Fruit fly (Drosophila melanogaster) whole organism, prepupa: ENCODE measurements around the gene Notum.

Source experiments
- Blimp-1 ChIP-seq: fragments of 200-800 bp; sonication (Bioruptor generic); optimal IDR thresholded peaks from 3 replicates; lab custom pipeline; 2017; ENCODE audit warnings: missing biosample characterization, missing genetic modification characterization, mild to moderate bottlenecking, moderate library complexity, missing genetic modification reagents
- CG10631 ChIP-seq: fragments of 200-800 bp; sonication (Bioruptor generic); optimal IDR thresholded peaks from 2 replicates; lab custom pipeline; 2016; ENCODE audit warnings: missing biosample characterization, missing genetic modification characterization
- CG11294 ChIP-seq: fragments of 200-800 bp; sonication (Bioruptor generic); IDR thresholded peaks from 2 replicates; pipeline ENCODE4 v1.3.6; 2022; ENCODE audit warnings: missing biosample characterization, missing genetic modification characterization
- CG11762 ChIP-seq: fragments of 200-800 bp; sonication (Bioruptor generic); optimal IDR thresholded peaks from 3 replicates; lab custom pipeline; 2016; ENCODE audit warnings: missing biosample characterization, missing genetic modification characterization; ENCODE audit not compliant: insufficient read depth
- CG11902 ChIP-seq: fragments of 200-800 bp; sonication (Bioruptor generic); optimal IDR thresholded peaks from 3 replicates; lab custom pipeline; 2016; ENCODE audit warnings: missing biosample characterization, missing genetic modification characterization
- CG15336 ChIP-seq: fragments of 200-800 bp; sonication (Bioruptor generic); IDR thresholded peaks from 2 replicates; pipeline ENCODE4 v1.3.6; 2022; ENCODE audit warnings: missing biosample characterization, missing genetic modification characterization
- CG1621 ChIP-seq: fragments of 200-800 bp; sonication (Bioruptor generic); optimal IDR thresholded peaks from 3 replicates; lab custom pipeline; 2018; ENCODE audit warnings: missing biosample characterization, mild to moderate bottlenecking, missing genetic modification characterization
- CG3032 ChIP-seq: fragments of 200-800 bp; optimal IDR thresholded peaks from 2 replicates; lab custom pipeline; 2019; ENCODE audit warnings: missing biosample characterization, mild to moderate bottlenecking, missing genetic modification characterization, moderate library complexity
- CG31627 ChIP-seq: fragments of 200-800 bp; sonication (Bioruptor generic); optimal IDR thresholded peaks from 3 replicates; lab custom pipeline; 2016; ENCODE audit warnings: missing biosample characterization, missing genetic modification characterization
- CG32006 ChIP-seq: fragments of 200-800 bp; sonication (Bioruptor generic); optimal IDR thresholded peaks from 3 replicates; lab custom pipeline; 2017; ENCODE audit warnings: missing biosample characterization, mild to moderate bottlenecking, missing genetic modification characterization
- CG34406 ChIP-seq: fragments of 200-800 bp; sonication (Bioruptor generic); optimal IDR thresholded peaks from 3 replicates; lab custom pipeline; 2016; ENCODE audit warnings: missing biosample characterization, missing genetic modification characterization
- CG3919 ChIP-seq: fragments of 200-800 bp; sonication (Bioruptor generic); optimal IDR thresholded peaks from 3 replicates; lab custom pipeline; 2016; ENCODE audit warnings: missing biosample characterization, missing genetic modification characterization
- CG4318 ChIP-seq: fragments of 200-800 bp; sonication (Bioruptor generic); optimal IDR thresholded peaks from 3 replicates; lab custom pipeline; 2017; ENCODE audit warnings: missing biosample characterization, mild to moderate bottlenecking, missing genetic modification characterization
- CG6163 ChIP-seq: fragments of 200-800 bp; sonication (Bioruptor generic); IDR thresholded peaks from 3 replicates; pipeline ENCODE4 v1.3.6; 2022; ENCODE audit warnings: missing biosample characterization, missing genetic modification characterization
- CG6276 ChIP-seq: fragments of 200-800 bp; sonication (Bioruptor generic); optimal IDR thresholded peaks from 2 replicates; lab custom pipeline; 2017; ENCODE audit warnings: missing biosample characterization, mild to moderate bottlenecking, missing genetic modification characterization
- CG6792 ChIP-seq: fragments of 200-800 bp; sonication (Bioruptor generic); optimal IDR thresholded peaks from 3 replicates; lab custom pipeline; 2016; ENCODE audit warnings: missing biosample characterization, missing genetic modification characterization
- CG6808 ChIP-seq: fragments of 200-800 bp; sonication (Bioruptor generic); optimal IDR thresholded peaks from 3 replicates; lab custom pipeline; 2017; ENCODE audit warnings: missing biosample characterization, missing genetic modification characterization, mild to moderate bottlenecking, moderate library complexity, missing genetic modification reagents
- CG6854 ChIP-seq: fragments of 200-800 bp; sonication (Bioruptor generic); optimal IDR thresholded peaks from 2 replicates; lab custom pipeline; 2017; ENCODE audit warnings: missing biosample characterization, mild to moderate bottlenecking, missing genetic modification characterization
- CG7368 ChIP-seq: fragments of 200-800 bp; sonication (Bioruptor generic); optimal IDR thresholded peaks from 3 replicates; lab custom pipeline; 2016; ENCODE audit warnings: missing biosample characterization, missing genetic modification characterization
- Eip75B ChIP-seq: fragments of 200-800 bp; sonication (Bioruptor generic); optimal IDR thresholded peaks from 3 replicates; lab custom pipeline; 2016; ENCODE audit warnings: missing biosample characterization, missing genetic modification characterization
- Eip78C ChIP-seq: fragments of 200-800 bp; sonication (Bioruptor generic); peaks from one replicate; lab custom pipeline; 2016; ENCODE audit warnings: missing biosample characterization, missing genetic modification characterization
- Eip93F ChIP-seq: fragments of 200-800 bp; sonication (Bioruptor generic); optimal IDR thresholded peaks from 2 replicates; lab custom pipeline; 2016; ENCODE audit warnings: missing biosample characterization, mild to moderate bottlenecking, missing genetic modification characterization
- Ets21C ChIP-seq: fragments of 200-800 bp; sonication (Bioruptor generic); optimal IDR thresholded peaks from 3 replicates; lab custom pipeline; 2016; ENCODE audit warnings: missing biosample characterization, missing genetic modification characterization
- Ets96B ChIP-seq: fragments of 200-800 bp; optimal IDR thresholded peaks from 2 replicates; lab custom pipeline; 2019; ENCODE audit warnings: missing biosample characterization, mild to moderate bottlenecking, missing genetic modification characterization, moderate library complexity
- Gug ChIP-seq: fragments of 200-800 bp; sonication (Bioruptor generic); IDR thresholded peaks from 2 replicates; pipeline ENCODE4 v1.3.6; 2022; ENCODE audit warnings: missing biosample characterization, missing genetic modification characterization
- Hr39 ChIP-seq: fragments of 200-800 bp; sonication (Bioruptor generic); optimal IDR thresholded peaks from 2 replicates; lab custom pipeline; 2016; ENCODE audit warnings: missing biosample characterization, missing genetic modification characterization
- Lpt ChIP-seq: fragments of 200-800 bp; sonication (Bioruptor generic); optimal IDR thresholded peaks from 3 replicates; lab custom pipeline; 2016; ENCODE audit warnings: missing biosample characterization, missing genetic modification characterization
- Met ChIP-seq: fragments of 200-800 bp; sonication (Bioruptor generic); optimal IDR thresholded peaks from 3 replicates; lab custom pipeline; 2016; ENCODE audit warnings: missing biosample characterization, missing genetic modification characterization
- OdsH ChIP-seq: fragments of 200-800 bp; sonication (Bioruptor generic); optimal IDR thresholded peaks from 3 replicates; lab custom pipeline; 2016; ENCODE audit warnings: missing biosample characterization, missing genetic modification characterization
- Smox ChIP-seq: fragments of 200-800 bp; sonication (Bioruptor generic); optimal IDR thresholded peaks from 3 replicates; lab custom pipeline; 2016; ENCODE audit warnings: missing biosample characterization, missing genetic modification characterization
- Sox102F ChIP-seq: fragments of 200-800 bp; sonication (Bioruptor generic); optimal IDR thresholded peaks from 2 replicates; lab custom pipeline; 2016; ENCODE audit warnings: missing biosample characterization, mild to moderate bottlenecking, missing genetic modification characterization
- Sox14 ChIP-seq: fragments of 200-800 bp; sonication (Bioruptor generic); optimal IDR thresholded peaks from 3 replicates; lab custom pipeline; 2016; ENCODE audit warnings: missing biosample characterization, missing genetic modification characterization
- achi ChIP-seq: fragments of 200-800 bp; sonication (Bioruptor generic); optimal IDR thresholded peaks from 3 replicates; lab custom pipeline; 2016; ENCODE audit warnings: missing biosample characterization, missing genetic modification characterization
- acj6 ChIP-seq: fragments of 200-800 bp; sonication (Bioruptor generic); optimal IDR thresholded peaks from 3 replicates; lab custom pipeline; 2016; ENCODE audit warnings: missing biosample characterization, missing genetic modification characterization
- cyc ChIP-seq: fragments of 200-800 bp; sonication (Bioruptor generic); optimal IDR thresholded peaks from 3 replicates; lab custom pipeline; 2016; ENCODE audit warnings: missing biosample characterization, missing genetic modification characterization
- dsx ChIP-seq: fragments of 200-800 bp; optimal IDR thresholded peaks from 3 replicates; lab custom pipeline; 2019; ENCODE audit warnings: missing biosample characterization, mild to moderate bottlenecking, missing genetic modification characterization, moderate library complexity; ENCODE audit not compliant: poor library complexity, severe bottlenecking
- eg ChIP-seq: fragments of 200-800 bp; sonication (Bioruptor generic); IDR thresholded peaks from 3 replicates; pipeline ENCODE4 v1.3.6; 2022; ENCODE audit warnings: missing biosample characterization, missing genetic modification characterization
- fd59A ChIP-seq: fragments of 200-800 bp; sonication (Bioruptor generic); optimal IDR thresholded peaks from 2 replicates; lab custom pipeline; 2017; ENCODE audit warnings: missing biosample characterization, mild to moderate bottlenecking, missing genetic modification characterization, missing genetic modification reagents
- fkh ChIP-seq: fragments of 200-800 bp; sonication (Bioruptor generic); optimal IDR thresholded peaks from 3 replicates; lab custom pipeline; 2017; ENCODE audit warnings: missing biosample characterization, mild to moderate bottlenecking, missing genetic modification characterization, moderate library complexity
- lz ChIP-seq: fragments of 200-800 bp; sonication (Bioruptor generic); optimal IDR thresholded peaks from 3 replicates; lab custom pipeline; 2016; ENCODE audit warnings: missing biosample characterization, missing genetic modification characterization
- pdm3 ChIP-seq: fragments of 200-800 bp; sonication (Bioruptor generic); optimal IDR thresholded peaks from 3 replicates; lab custom pipeline; 2016; ENCODE audit warnings: missing biosample characterization, missing genetic modification characterization
- salr ChIP-seq, 2 experiments: fragments of 200-800 bp; sonication (Bioruptor generic); optimal IDR thresholded peaks; 3 replicates each; lab custom pipeline; 2016 to 2018; ENCODE audit warnings: missing biosample characterization in 2 of 2, missing genetic modification characterization in 2 of 2, mild to moderate bottlenecking in 1 of 2
- svp ChIP-seq: fragments of 200-800 bp; sonication (Bioruptor generic); peaks from one replicate; lab custom pipeline; 2016; ENCODE audit warnings: missing biosample characterization, missing genetic modification characterization
- topi ChIP-seq: fragments of 200-800 bp; sonication (Bioruptor generic); optimal IDR thresholded peaks from 3 replicates; lab custom pipeline; 2016; ENCODE audit warnings: missing biosample characterization, missing genetic modification characterization
- vri ChIP-seq: fragments of 200-800 bp; sonication (Bioruptor generic); optimal IDR thresholded peaks from 3 replicates; lab custom pipeline; 2016; ENCODE audit warnings: missing biosample characterization, mild to moderate bottlenecking, missing genetic modification characterization

The Notum gene

dm6 chr3L:16039063-16039462 is 15.8 kb downstream of the Notum start:
- TF ChIP-seq OdsH (GFP tag; lab: Kevin White, UChicago) (no peak), CG10631 (GFP tag; lab: Kevin White, UChicago) (no peak), Eip93F (GFP tag; lab: Kevin White, UChicago) (no peak), CG6808 (GFP tag; lab: Kevin White, UChicago) (no peak), CG3919 (GFP tag; lab: Kevin White, UChicago) (no peak)
- TF ChIP-seq, all 60 proteins: peak for 0

dm6 chr3L:16040389-16040788 is 17.1 kb downstream of the Notum start:
- TF ChIP-seq svp = peak; percentile 51
- TF ChIP-seq Met (GFP tag; lab: Kevin White, UChicago) = peak; percentile 15
- TF ChIP-seq topi (GFP tag; lab: Kevin White, UChicago) = no peak
- TF ChIP-seq pdm3 (GFP tag; lab: Kevin White, UChicago) = no peak

- TF ChIP-seq acj6 (GFP tag; lab: Kevin White, UChicago) (peak; percentile 16), CG15336 (GFP tag; lab: Robert Waterston, UW) (peak; percentile 64), Ets21C (GFP tag; lab: Kevin White, UChicago) (no peak), CG7368 (GFP tag; lab: Kevin White, UChicago) (peak; percentile 28), CG31627 (GFP tag; lab: Kevin White, UChicago) (no peak), svp (peak; percentile 98), achi (GFP tag; lab: Kevin White, UChicago) (no peak), Blimp-1 (GFP tag; lab: Kevin White, UChicago) (peak; percentile 55), CG6276 (GFP tag; lab: Kevin White, UChicago) (peak; percentile 90), Gug (0 out of 2 replicates have a peak, but pooled peaks have one; percentile 8), Eip75B (no peak), CG6792 (GFP tag; lab: Kevin White, UChicago) (no peak), Hr39 (GFP tag; lab: Kevin White, UChicago) (no peak), Eip93F (GFP tag; lab: Kevin White, UChicago) (peak; percentile 59), Ets96B (peak; percentile 32), lz (GFP tag; lab: Kevin White, UChicago) (no peak), CG6808 (GFP tag; lab: Kevin White, UChicago) (peak; percentile 89), vri (peak; percentile 31), fd59A (GFP tag; lab: Kevin White, UChicago) (no peak), eg (peak; percentile 75), CG32006 (peak; percentile 36), CG6854 (peak; percentile 93), CG4318 (GFP tag; lab: Kevin White, UChicago) (no peak), CG11762 (peak; percentile 12), CG3919 (GFP tag; lab: Kevin White, UChicago) (peak; percentile 27), Eip78C (GFP tag; lab: Kevin White, UChicago) (peak; percentile 76), salr (GFP tag; optimal IDR thresholded peaks at IDR 0.05; lab: Kevin White, UChicago) (peak; percentile 42 to 73), CG34406 (GFP tag; lab: Kevin White, UChicago) (no peak), CG6163 (GFP tag; lab: Robert Waterston, UW) (peak; percentile 65), CG3032 (peak; percentile 20), CG11902 (GFP tag; lab: Kevin White, UChicago) (no peak), Smox (GFP tag; lab: Kevin White, UChicago) (peak; percentile 4), Met (GFP tag; lab: Kevin White, UChicago) (peak; percentile 22), CG1621 (tag; lab: Kevin White, UChicago) (peak; percentile 75), CG11294 (GFP tag; lab: Robert Waterston, UW) (peak; percentile 40; the same call in 1 of the 2 replicates), fkh (GFP tag; lab: Kevin White, UChicago) (no peak), pdm3 (GFP tag; lab: Kevin White, UChicago) (peak; percentile 15), Lpt (GFP tag; lab: Kevin White, UChicago) (peak; percentile 82), Sox102F (GFP tag; lab: Kevin White, UChicago) (peak; percentile 23), dsx (GFP tag; lab: Kevin White, UChicago) (peak; percentile 21), cyc (GFP tag; lab: Kevin White, UChicago) (no peak), Sox14 (GFP tag; lab: Kevin White, UChicago) (peak; percentile 61), topi (GFP tag; lab: Kevin White, UChicago) (peak; percentile 13), OdsH (GFP tag; lab: Kevin White, UChicago) (peak; percentile 24)
Observed at dm6 chr3L:16041260-16042079, 18.2 kb downstream of the Notum start.
